Worm (Caenorhabditis elegans) whole organism, late embryonic: Measurements from ENCODE around the gene C04G6.13.
"Not testable (repeated sequence)": the region's sequence is repeated elsewhere in the genome, so short reads cannot be mapped to it uniquely, and the experiment has no call there.

Experiments
- C08G9.2 ChIP-seq: sonication (generic microtip); optimal IDR thresholded peaks from 2 replicates; lab custom pipeline; 2016; ENCODE audit warnings: mild to moderate bottlenecking, missing genetic modification characterization, moderate library complexity, missing compliant biosample characterization
- Y22D7AL.16 ChIP-seq: sonication (generic microtip); optimal IDR thresholded peaks from 2 replicates; lab custom pipeline; 2016; ENCODE audit warnings: missing genetic modification characterization, missing compliant biosample characterization
- ama-1 ChIP-seq: fragments of 150-350 bp; optimal IDR thresholded peaks from 2 replicates; lab custom pipeline; 2014
- ceh-19 ChIP-seq: fragments of 200-800 bp; sonication (Bioruptor generic); optimal IDR thresholded peaks from 2 replicates; lab custom pipeline; 2018; ENCODE audit warnings: mild to moderate bottlenecking, missing genetic modification characterization, missing compliant biosample characterization
- ceh-31 ChIP-seq: sonication (generic microtip); optimal IDR thresholded peaks from 2 replicates; lab custom pipeline; 2016; ENCODE audit warnings: missing genetic modification characterization, missing compliant biosample characterization
- ceh-45 ChIP-seq: fragments of 200-800 bp; sonication (Bioruptor generic); IDR thresholded peaks from 2 replicates; pipeline ENCODE4 v1.3.6; 2022; ENCODE audit warnings: missing genetic modification reagents, missing genetic modification characterization, missing compliant biosample characterization
- ceh-48 ChIP-seq: sonication (generic microtip); optimal IDR thresholded peaks from 2 replicates; lab custom pipeline; 2016; ENCODE audit warnings: missing genetic modification characterization, inconsistent platforms, missing compliant biosample characterization
- dmd-4 ChIP-seq: sonication (generic microtip); optimal IDR thresholded peaks from 2 replicates; lab custom pipeline; 2016; ENCODE audit warnings: borderline replicate concordance, missing genetic modification characterization, missing compliant biosample characterization
- dve-1 ChIP-seq: sonication (generic microtip); optimal IDR thresholded peaks from 2 replicates; lab custom pipeline; 2017; ENCODE audit warnings: antibody characterized with exemption, mild to moderate bottlenecking, missing genetic modification characterization, missing compliant biosample characterization
- elt-2 ChIP-seq: sonication (generic microtip); optimal IDR thresholded peaks from 2 replicates; lab custom pipeline; 2016; ENCODE audit warnings: missing genetic modification reagents, missing genetic modification characterization, missing compliant biosample characterization
- elt-4 ChIP-seq: sonication (generic microtip); optimal IDR thresholded peaks from 2 replicates; lab custom pipeline; 2016; ENCODE audit warnings: missing genetic modification characterization, missing compliant biosample characterization
- hlh-13 ChIP-seq: fragments of 200-800 bp; sonication (Bioruptor generic); optimal IDR thresholded peaks from 2 replicates; lab custom pipeline; 2018; ENCODE audit warnings: mild to moderate bottlenecking, missing genetic modification characterization, missing compliant biosample characterization
- hlh-6 ChIP-seq: sonication (generic microtip); optimal IDR thresholded peaks from 2 replicates; lab custom pipeline; 2016; ENCODE audit warnings: missing genotype, missing genetic modification characterization, missing compliant biosample characterization
- lin-11 ChIP-seq: fragments of 200-800 bp; sonication (Bioruptor generic); optimal IDR thresholded peaks from 2 replicates; lab custom pipeline; 2018; ENCODE audit warnings: mild to moderate bottlenecking, missing genetic modification characterization, missing compliant biosample characterization
- nfya-1 ChIP-seq: sonication (generic microtip); optimal IDR thresholded peaks from 2 replicates; lab custom pipeline; 2017; ENCODE audit warnings: missing genetic modification characterization, mild to moderate bottlenecking, missing compliant biosample characterization, antibody characterized with exemption, moderate library complexity
- odd-2 ChIP-seq: sonication (generic microtip); optimal IDR thresholded peaks from 2 replicates; lab custom pipeline; 2017; ENCODE audit warnings: antibody characterized with exemption, mild to moderate bottlenecking, missing genetic modification characterization, missing compliant biosample characterization
- pat-9 ChIP-seq: fragments of 200-800 bp; sonication (Bioruptor generic); optimal IDR thresholded peaks from 2 replicates; lab custom pipeline; 2018; ENCODE audit warnings: mild to moderate bottlenecking, missing genetic modification characterization, moderate library complexity, missing compliant biosample characterization
- pax-1 ChIP-seq: fragments of 150-350 bp; optimal IDR thresholded peaks from 2 replicates; lab custom pipeline; 2014; ENCODE audit warnings: missing biosample characterization, missing genetic modification characterization
- pha-2 ChIP-seq: sonication (generic microtip); optimal IDR thresholded peaks from 2 replicates; lab custom pipeline; 2017; ENCODE audit warnings: mild to moderate bottlenecking, missing genetic modification characterization, missing compliant biosample characterization
- pha-4 ChIP-seq: fragments of 150-350 bp; optimal IDR thresholded peaks from 2 replicates; lab custom pipeline; 2018; ENCODE audit warnings: missing biosample characterization, missing genetic modification reagents, missing genetic modification characterization
- pqm-1 ChIP-seq: sonication (generic microtip); optimal IDR thresholded peaks from 2 replicates; lab custom pipeline; 2016; ENCODE audit warnings: missing genetic modification characterization, missing compliant biosample characterization
- rnt-1 ChIP-seq: sonication (generic microtip); optimal IDR thresholded peaks from 2 replicates; lab custom pipeline; 2016; ENCODE audit warnings: missing genetic modification characterization, missing compliant biosample characterization
- sdc-2 ChIP-seq: sonication (generic microtip); optimal IDR thresholded peaks from 2 replicates; lab custom pipeline; 2016; ENCODE audit warnings: missing genotype, missing genetic modification characterization, missing compliant biosample characterization
- sox-2 ChIP-seq: fragments of 200-800 bp; sonication (Bioruptor generic); IDR thresholded peaks from 2 replicates; pipeline ENCODE4 v1.3.6; 2022; ENCODE audit warnings: missing genetic modification reagents, missing genetic modification characterization, missing compliant biosample characterization
- sox-4 ChIP-seq: sonication (generic microtip); optimal IDR thresholded peaks from 2 replicates; lab custom pipeline; 2017; ENCODE audit warnings: mild to moderate bottlenecking, missing genetic modification characterization, inconsistent platforms, missing compliant biosample characterization
- tbx-2 ChIP-seq: sonication (generic microtip); optimal IDR thresholded peaks from 2 replicates; lab custom pipeline; 2016; ENCODE audit warnings: missing genetic modification characterization, missing compliant biosample characterization
- unc-3 ChIP-seq, 2 experiments: fragments of 200-800 bp in 1 of 2; sonication (Bioruptor generic) in 1 of 2; sonication (generic microtip) in 1 of 2; conservative IDR thresholded peaks in 1 of 2; optimal IDR thresholded peaks in 1 of 2; 2 replicates each; pipeline versions ENCODE4 v1.3.6 to Lab custom; 2016 to 2022; ENCODE audit warnings: missing compliant biosample characterization in 2 of 2, missing genetic modification characterization in 2 of 2, missing genetic modification reagents in 1 of 2
- unc-42 ChIP-seq: sonication (generic microtip); optimal IDR thresholded peaks from 2 replicates; lab custom pipeline; 2016; ENCODE audit warnings: missing genotype, missing genetic modification characterization, missing compliant biosample characterization
- ztf-16 ChIP-seq: sonication (generic microtip); optimal IDR thresholded peaks from 2 replicates; lab custom pipeline; 2017; ENCODE audit warnings: missing genetic modification characterization, missing compliant biosample characterization

The C04G6.13 gene

ce11 chrII:5092362-5093281 is 1.4 kb upstream of the C04G6.13 start, which contains the start of gene C04G6.2:
Gene C04G6.2, plus strand, starts transcription at chrII:5093231.
- TF ChIP-seq pat-9 (no peak), sdc-2 (no peak), sox-4 (tag; lab: Kevin White, UChicago) (no peak), ceh-48 (tag; lab: Kevin White, UChicago) (peak; percentile 35), tbx-2 (tag; lab: Kevin White, UChicago) (peak; percentile 63), nfya-1 (tag; lab: Kevin White, UChicago) (peak; percentile 49), pha-2 (tag; lab: Kevin White, UChicago) (peak; percentile 57), ceh-31 (tag; lab: Kevin White, UChicago) (peak; percentile 56), dmd-4 (tag; lab: Kevin White, UChicago) (no peak), dve-1 (tag; lab: Kevin White, UChicago) (peak; percentile 32), unc-42 (tag; lab: Kevin White, UChicago) (peak; percentile 36), hlh-6 (tag; lab: Kevin White, UChicago) (no peak), rnt-1 (tag; lab: Kevin White, UChicago) (peak; percentile 3), pax-1 (tag; lab: Kevin White, UChicago) (peak; percentile 42), ama-1 (lab: Kevin White, UChicago) (no peak), ceh-19 (peak; percentile 23), sox-2 (GFP tag; lab: Robert Waterston, UW) (no peak), C08G9.2 (tag; lab: Kevin White, UChicago) (no peak), pha-4 (tag; lab: Kevin White, UChicago) (peak; percentile 44)

ce11 chrII:5097463-5097862 is 3.4 kb downstream of the C04G6.13 start:
- TF ChIP-seq hlh-13 (GFP tag; lab: Kevin White, UChicago), result peak; percentile 40
- peak; percentile 96 for TF ChIP-seq sox-2 (GFP tag; lab: Robert Waterston, UW)
- TF ChIP-seq unc-3 (GFP tag; conservative IDR thresholded peaks at IDR 0.05; lab: Robert Waterston, UW), result peak; percentile 88
- not testable (repeated sequence) for TF ChIP-seq unc-3 (tag; optimal IDR thresholded peaks at IDR 0.05; lab: Kevin White, UChicago)
- peak; percentile 92 for TF ChIP-seq ceh-45 (GFP tag; lab: Robert Waterston, UW)

DNA sequence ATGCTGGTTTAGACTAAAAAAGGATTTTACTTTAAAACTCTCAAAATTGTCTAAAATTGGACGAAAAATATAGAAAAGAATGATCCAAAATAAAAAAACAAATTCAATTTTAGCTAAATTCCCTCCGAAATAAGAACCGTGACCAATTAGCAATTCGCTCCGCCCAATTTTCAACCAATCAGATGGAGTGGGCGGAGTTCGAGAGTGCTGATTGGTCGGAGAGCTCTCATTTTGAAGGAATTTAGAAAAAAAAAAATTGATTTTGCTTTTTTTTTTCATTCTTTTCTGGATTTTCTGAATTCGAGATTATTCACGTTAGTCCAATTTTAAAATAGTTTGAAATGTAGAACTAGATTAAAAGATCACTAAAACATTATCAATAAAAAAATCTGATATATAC is 5.0 kb downstream of the C04G6.13 start:
- TF ChIP-seq ztf-16 (tag; lab: Kevin White, UChicago) (no peak), C08G9.2 (tag; lab: Kevin White, UChicago) (no peak), nfya-1 (tag; lab: Kevin White, UChicago) (peak; percentile 77)

DNA sequence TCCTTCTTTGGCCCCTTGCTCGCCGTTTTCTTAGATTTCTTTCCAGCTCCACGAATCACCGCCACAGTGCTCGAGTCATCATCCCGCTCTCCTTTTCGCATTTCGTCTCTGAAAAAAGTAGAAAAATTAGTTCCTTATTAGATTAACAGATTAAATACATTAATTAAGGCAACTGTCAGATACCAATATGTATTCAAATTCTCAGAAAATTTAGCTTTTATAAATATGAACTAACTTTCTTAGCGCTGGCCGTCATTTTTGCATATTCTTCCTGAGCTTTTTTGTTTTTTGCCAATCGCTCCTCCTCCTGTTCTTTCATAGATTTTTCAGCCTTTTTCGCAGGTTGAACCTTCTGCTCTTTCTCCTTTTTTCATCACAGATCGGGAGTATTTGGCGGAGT is 5.6 kb downstream of the C04G6.13 start, which contains the start of gene C04G6.6:
TSS of gene C04G6.6 (minus strand) at position 101 of the 400 bp plus-strand sequence.
- TF ChIP-seq unc-3 (GFP tag; conservative IDR thresholded peaks at IDR 0.05; lab: Robert Waterston, UW), result no peak
- no peak for TF ChIP-seq unc-3 (tag; optimal IDR thresholded peaks at IDR 0.05; lab: Kevin White, UChicago)
- TF ChIP-seq elt-2 (tag; lab: Kevin White, UChicago), result no peak
- no peak for TF ChIP-seq dmd-4 (tag; lab: Kevin White, UChicago)
- TF ChIP-seq tbx-2 (tag; lab: Kevin White, UChicago), result no peak
- TF ChIP-seq pha-2 (tag; lab: Kevin White, UChicago), result no peak
- TF ChIP-seq odd-2, result no peak
- TF ChIP-seq Y22D7AL.16 (tag; lab: Kevin White, UChicago), result no peak
- no peak for TF ChIP-seq C08G9.2 (tag; lab: Kevin White, UChicago)
- TF ChIP-seq pqm-1 (tag; lab: Kevin White, UChicago), result no peak
- TF ChIP-seq lin-11, result no peak

ce11 chrII:5101701-5102100 is 7.7 kb downstream of the C04G6.13 start, which contains the start of the genes idpb-3 and idpb-1:
Gene idpb-3, minus strand, starts transcription at chrII:5101801.
Gene idpb-1, plus strand, starts transcription at chrII:5101984.
- TF ChIP-seq hlh-6 (tag; lab: Kevin White, UChicago) (no peak), elt-4 (tag; lab: Kevin White, UChicago) (no peak)
